Worm (Caenorhabditis elegans) whole organism, L1 larva: ENCODE data around the gene srlf-16.

ENCODE experiments used
- alr-1 ChIP-seq: fragments of 200-800 bp; sonication (Bioruptor generic); optimal IDR thresholded peaks from 2 replicates; lab custom pipeline; 2018; ENCODE audit warnings: borderline replicate concordance, mild to moderate bottlenecking, missing genetic modification characterization, missing compliant biosample characterization
- aly-2 ChIP-seq: fragments of 150-350 bp; optimal IDR thresholded peaks from 2 replicates; lab custom pipeline; 2014; ENCODE audit warnings: missing biosample characterization, missing genetic modification characterization
- ama-1 ChIP-seq: fragments of 150-350 bp; optimal IDR thresholded peaks from 2 replicates; lab custom pipeline; 2014
- ceh-8 ChIP-seq: fragments of 200-800 bp; sonication (Bioruptor generic); optimal IDR thresholded peaks from 2 replicates; lab custom pipeline; 2018; ENCODE audit warnings: mild to moderate bottlenecking, missing genetic modification characterization, moderate library complexity, missing compliant biosample characterization
- ceh-82 ChIP-seq, 3 experiments: fragments of 150-350 bp in 1 of 3; sonication (generic microtip) in 2 of 3; optimal IDR thresholded peaks; 2 replicates each; lab custom pipeline; 2014 to 2017; ENCODE audit warnings: missing biosample characterization in 3 of 3, missing genetic modification characterization in 3 of 3
- elt-3 ChIP-seq, 6 experiments: fragments of 150-350 bp in 1 of 6; sonication (generic microtip); optimal IDR thresholded peaks; 2 replicates each; lab custom pipeline; 2017 to 2018; ENCODE audit warnings: missing biosample characterization in 6 of 6, missing genetic modification characterization in 6 of 6, inconsistent platforms in 1 of 6
- fkh-4 ChIP-seq: sonication (generic microtip); optimal IDR thresholded peaks from 2 replicates; lab custom pipeline; 2016; ENCODE audit warnings: missing compliant biosample characterization, missing genetic modification characterization, borderline replicate concordance
- lin-13 ChIP-seq: fragments of 150-350 bp; optimal IDR thresholded peaks from 2 replicates; lab custom pipeline; 2014; ENCODE audit warnings: missing biosample characterization, missing genetic modification reagents, missing genetic modification characterization
- nhr-28 ChIP-seq: fragments of 150-350 bp; optimal IDR thresholded peaks from 2 replicates; lab custom pipeline; 2014; ENCODE audit warnings: missing biosample characterization, missing genetic modification characterization
- nhr-77 ChIP-seq: fragments of 150-350 bp; optimal IDR thresholded peaks from 2 replicates; lab custom pipeline; 2014; ENCODE audit warnings: missing biosample characterization, missing genetic modification characterization
- unc-62 ChIP-seq: fragments of 150-350 bp; optimal IDR thresholded peaks from 2 replicates; lab custom pipeline; 2014; ENCODE audit warnings: missing biosample characterization, missing genetic modification reagents, missing genetic modification characterization
- ztf-4 ChIP-seq: fragments of 150-350 bp; optimal IDR thresholded peaks from 2 replicates; lab custom pipeline; 2014; ENCODE audit warnings: missing biosample characterization, missing genetic modification characterization

- no peak for TF ChIP-seq ama-1 (lab: Kevin White, UChicago)
- no peak for TF ChIP-seq lin-13 (GFP tag; lab: Kevin White, UChicago)
- no peak for TF ChIP-seq elt-3 (tag; optimal IDR thresholded peaks at IDR 0.05; lab: Kevin White, UChicago)
- TF ChIP-seq aly-2 (tag; lab: Kevin White, UChicago), result no peak
- TF ChIP-seq alr-1, result no peak
- no peak for TF ChIP-seq unc-62 (GFP tag; lab: Kevin White, UChicago)
- TF ChIP-seq nhr-28 (tag; lab: Kevin White, UChicago), result no peak
- no peak for TF ChIP-seq fkh-4 (tag; lab: Kevin White, UChicago)
- no peak for TF ChIP-seq ztf-4 (tag; lab: Kevin White, UChicago)
- TF ChIP-seq ceh-8 (GFP tag; lab: Kevin White, UChicago), result no peak
- TF ChIP-seq ceh-82 (tag; optimal IDR thresholded peaks at IDR 0.05; lab: Kevin White, UChicago), result no peak
- no peak for TF ChIP-seq nhr-77 (tag; lab: Kevin White, UChicago)
Observed at ce11 chrV:8081579-8081978, 23.0 kb upstream of the srlf-16 start, which contains the start of gene str-131.
